Worm (Caenorhabditis elegans) whole organism, L3 larva: ENCODE measurements around the gene F58D12.3.

Experiments used
- ama-1 ChIP-seq: fragments of 150-350 bp; optimal IDR thresholded peaks from 2 replicates; lab custom pipeline; 2018
- ceh-82 ChIP-seq: fragments of 150-350 bp; optimal IDR thresholded peaks from 2 replicates; lab custom pipeline; 2014; ENCODE audit warnings: missing biosample characterization, missing genetic modification characterization
- jun-1 ChIP-seq: fragments of 150-350 bp; optimal IDR thresholded peaks from 2 replicates; lab custom pipeline; 2014; ENCODE audit warnings: missing biosample characterization, missing genetic modification reagents, missing genetic modification characterization
- nfya-1 ChIP-seq: sonication (generic microtip); optimal IDR thresholded peaks from 2 replicates; lab custom pipeline; 2017; ENCODE audit warnings: missing genetic modification characterization, mild to moderate bottlenecking, missing compliant biosample characterization, antibody characterized with exemption, moderate library complexity; ENCODE audit not compliant: insufficient read depth
- nhr-12 ChIP-seq: fragments of 150-350 bp; optimal IDR thresholded peaks from 2 replicates; lab custom pipeline; 2014; ENCODE audit warnings: missing biosample characterization, missing genetic modification characterization
- nhr-77 ChIP-seq: fragments of 150-350 bp; optimal IDR thresholded peaks from 2 replicates; lab custom pipeline; 2014; ENCODE audit warnings: missing biosample characterization, missing genetic modification characterization
- pha-4 ChIP-seq: fragments of 150-350 bp; optimal IDR thresholded peaks from 2 replicates; lab custom pipeline; 2014; ENCODE audit warnings: missing biosample characterization, missing genetic modification reagents, missing genetic modification characterization
- tbx-2 ChIP-seq: sonication (generic microtip); optimal IDR thresholded peaks from 2 replicates; lab custom pipeline; 2016; ENCODE audit warnings: mild to moderate bottlenecking, missing genetic modification characterization, missing compliant biosample characterization
- unc-62 ChIP-seq: fragments of 150-350 bp; sonication (generic microtip); optimal IDR thresholded peaks from 4 replicates; lab custom pipeline; 2014; ENCODE audit warnings: missing biosample characterization, missing genetic modification reagents, missing genetic modification characterization
- zag-1 ChIP-seq: fragments of 150-350 bp; optimal IDR thresholded peaks from 2 replicates; lab custom pipeline; 2014; ENCODE audit warnings: missing biosample characterization, missing genetic modification characterization
- ztf-4 ChIP-seq: fragments of 150-350 bp; optimal IDR thresholded peaks from 2 replicates; lab custom pipeline; 2014; ENCODE audit warnings: missing biosample characterization, missing genetic modification characterization

DNA sequence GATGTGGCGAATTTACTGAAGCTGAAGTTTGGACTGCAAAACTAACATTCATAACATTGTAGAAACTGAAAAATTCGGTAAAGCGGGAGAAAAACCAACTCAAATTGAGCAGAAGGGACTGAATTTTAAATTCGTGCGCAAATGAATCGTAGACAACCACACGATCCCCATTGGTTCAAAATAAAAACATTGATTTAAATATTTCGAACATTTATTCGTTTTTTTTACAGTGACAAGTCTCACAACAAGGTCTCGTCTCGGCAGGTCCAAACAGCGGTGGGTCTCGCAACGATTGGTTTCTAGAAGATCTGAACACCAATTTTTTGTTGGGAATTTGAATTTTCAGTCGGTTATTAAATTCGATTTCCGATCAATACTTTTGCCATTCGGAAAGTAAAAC lies 27.9 kb downstream of the F58D12.3 start, which contains the start of gene D1086.18:
- TF ChIP-seq jun-1 (tag; lab: Kevin White, UChicago) (no peak), ztf-4 (no peak), ceh-82 (tag; lab: Kevin White, UChicago) (no peak), pha-4 (tag; lab: Kevin White, UChicago) (no peak), nhr-12 (tag; lab: Kevin White, UChicago) (no peak), zag-1 (tag; lab: Kevin White, UChicago) (no peak), ama-1 (no peak), unc-62 (no peak), nhr-77 (tag; lab: Kevin White, UChicago) (no peak), tbx-2 (tag; lab: Kevin White, UChicago) (no peak), nfya-1 (tag; lab: Kevin White, UChicago) (no peak)
